Worm (Caenorhabditis elegans) whole organism, midembryonic: ENCODE measurements around the gene ceh-1.

Source experiments
- T22C8.4 ChIP-seq: fragments of 200-800 bp; sonication (Bioruptor generic); IDR thresholded peaks from 2 replicates; pipeline ENCODE4 v1.3.6; 2022; ENCODE audit warnings: missing genetic modification characterization, missing compliant biosample characterization
- cog-1 ChIP-seq: sonication (generic microtip); optimal IDR thresholded peaks from 2 replicates; lab custom pipeline; 2016; ENCODE audit warnings: missing genetic modification characterization, missing compliant biosample characterization
- flt-1 ChIP-seq: fragments of 200-800 bp; sonication (Bioruptor generic); IDR thresholded peaks from 2 replicates; pipeline ENCODE4 v1.3.6; 2022; ENCODE audit warnings: missing genetic modification characterization, missing compliant biosample characterization
- klf-2 ChIP-seq: fragments of 200-800 bp; sonication (Bioruptor generic); conservative IDR thresholded peaks from 2 replicates; pipeline ENCODE4 v1.3.6; 2022; ENCODE audit warnings: missing genetic modification reagents, missing genetic modification characterization, missing compliant biosample characterization
- med-1 ChIP-seq: sonication (generic microtip); optimal IDR thresholded peaks from 2 replicates; lab custom pipeline; 2017; ENCODE audit warnings: missing genetic modification characterization, mild to moderate bottlenecking, missing compliant biosample characterization, antibody characterized with exemption, missing genetic modification reagents; ENCODE audit not compliant: insufficient read depth
- ref-1 ChIP-seq: fragments of 200-800 bp; sonication (Bioruptor generic); conservative IDR thresholded peaks from 2 replicates; pipeline ENCODE4 v1.3.6; 2022; ENCODE audit warnings: missing genetic modification reagents, missing genetic modification characterization, missing compliant biosample characterization
- ztf-29 ChIP-seq: fragments of 200-800 bp; sonication (Bioruptor generic); IDR thresholded peaks from 2 replicates; pipeline ENCODE4 v1.3.6; 2022; ENCODE audit warnings: missing genetic modification reagents, missing genetic modification characterization, missing compliant biosample characterization

DNA sequence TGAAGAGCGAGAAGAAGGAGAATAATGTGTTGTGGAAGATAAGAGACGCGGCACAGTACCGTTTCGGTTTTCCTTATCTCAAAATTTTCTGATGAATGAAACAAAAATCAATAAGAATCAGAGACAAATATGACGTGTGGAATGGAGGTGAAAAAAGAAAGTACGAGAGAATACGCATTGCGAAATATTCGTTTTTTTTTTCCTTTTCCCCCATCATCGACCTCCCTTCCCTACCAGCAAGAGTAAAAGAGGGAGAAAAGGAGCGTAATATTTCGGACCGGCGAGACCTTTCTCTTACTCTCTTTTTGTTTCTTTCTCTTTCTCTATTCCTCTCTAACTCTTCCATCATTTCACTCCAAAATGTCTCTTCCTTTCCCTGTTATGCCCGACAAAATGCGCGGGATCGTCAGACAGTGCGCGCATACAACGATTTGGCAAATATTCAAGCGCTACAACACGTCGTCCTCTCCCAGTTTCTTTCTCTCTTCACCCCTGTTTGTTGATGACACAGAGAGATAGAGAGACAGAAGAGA lies 8.4 kb upstream of the ceh-1 start:
- TF ChIP-seq klf-2 (GFP tag; lab: Robert Waterston, UW) (no peak), T22C8.4 (no peak), med-1 (GFP tag; lab: Kevin White, UChicago) (no peak), ztf-29 (GFP tag; lab: Robert Waterston, UW) (no peak), cog-1 (tag; lab: Kevin White, UChicago) (no peak), flt-1 (no peak), ref-1 (GFP tag; lab: Robert Waterston, UW) (no peak)
